Worm (Caenorhabditis elegans): Measurements from ENCODE around the gene K07B1.7.

The K07B1.7 gene

DNA sequence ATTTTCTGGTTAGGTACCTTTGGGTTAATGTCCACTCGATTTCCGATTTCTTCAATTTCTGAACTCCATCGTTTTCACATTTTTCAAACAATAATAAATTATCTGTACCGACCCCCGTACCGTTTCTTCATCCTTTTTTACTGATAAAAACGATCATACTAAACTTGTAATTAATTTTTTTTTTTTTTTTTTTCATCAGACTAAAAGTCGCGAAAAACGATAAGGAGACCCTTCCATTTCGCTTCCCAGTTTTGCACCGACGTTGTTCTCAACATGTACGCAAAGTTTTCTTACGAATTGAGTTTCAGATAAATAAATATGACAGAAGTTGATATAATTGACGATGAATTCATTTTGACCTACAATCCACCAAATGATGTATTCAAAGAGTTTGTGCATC lies 25.6 kb downstream of the K07B1.7 start, which contains the start of gene F44A2.7:
Gene F44A2.7, plus strand, starts transcription at position 301 of the 400 bp plus-strand sequence.
- TF ChIP-seq T07F8.4 (tag; optimal IDR thresholded peaks at IDR 0.05) (no peak), nhr-80 (tag; optimal IDR thresholded peaks at IDR 0.05) (peak; percentile 33), cebp-2 (GFP tag; IDR thresholded peaks at IDR 0.05) (no peak)

DNA sequence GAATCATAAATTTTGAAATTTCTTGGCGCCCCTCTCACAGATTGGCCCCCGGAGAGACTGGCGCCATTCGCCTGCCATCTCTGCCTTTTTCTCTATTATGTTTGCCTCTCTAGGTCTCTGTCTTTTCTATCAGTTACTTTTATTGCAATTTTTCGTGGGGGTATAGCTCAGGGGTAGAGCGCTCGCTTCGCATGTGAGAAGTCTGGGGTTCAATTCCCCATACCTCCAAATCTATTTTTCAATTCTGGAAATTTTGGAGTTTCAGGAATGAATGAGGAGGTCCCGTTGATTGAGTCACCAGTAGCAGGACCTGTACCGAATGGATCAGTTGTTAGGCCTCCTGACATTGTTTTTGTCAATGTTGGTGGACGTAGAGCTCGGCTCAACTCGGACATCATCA lies 28.7 kb downstream of the K07B1.7 start, which contains the start of gene kvs-3:
Gene kvs-3, plus strand, starts transcription at position 266 of the 400 bp plus-strand sequence.
- TF ChIP-seq gei-17 (GFP tag; optimal IDR thresholded peaks at IDR 0.05) (no peak), ztf-25 (GFP tag; IDR thresholded peaks at IDR 0.05) (peak; percentile 91), ZK185.1 (tag; optimal IDR thresholded peaks at IDR 0.05; ENCODE audit: poor library complexity, severe bottlenecking) (peak; percentile 80), pha-4 (tag; optimal IDR thresholded peaks at IDR 0.05) (no peak), snpc-1.3 (tag; optimal IDR thresholded peaks at IDR 0.05; ENCODE audit: insufficient read depth) (peak; percentile 87), nhr-90 (tag; optimal IDR thresholded peaks at IDR 0.05) (peak; percentile 94), tbp1 (GFP tag; optimal IDR thresholded peaks at IDR 0.05) (peak; percentile 97), nhr-27 (tag; optimal IDR thresholded peaks at IDR 0.05) (peak; percentile 68), lin-40 (tag; optimal IDR thresholded peaks at IDR 0.05) (peak; percentile 65), lsy-27 (tag; optimal IDR thresholded peaks at IDR 0.05; ENCODE audit: borderline replicate concordance, insufficient read depth) (peak; percentile 34), let-526 (GFP tag; IDR thresholded peaks at IDR 0.05) (no peak), lin-54 (GFP tag; optimal IDR thresholded peaks at IDR 0.05) (peak; percentile 71), zim-3 (tag; optimal IDR thresholded peaks at IDR 0.05) (no peak), bed-1 (GFP tag; IDR thresholded peaks at IDR 0.05) (0 out of 2 replicates have a peak, but pooled peaks have one; percentile 14), T07F8.4 (tag; optimal IDR thresholded peaks at IDR 0.05) (peak; percentile 92), C17E4.6 (GFP tag; IDR thresholded peaks at IDR 0.05) (no peak), repo-1 (tag; optimal IDR thresholded peaks at IDR 0.05) (peak; percentile 82), ztf-3 (GFP tag; optimal IDR thresholded peaks at IDR 0.05) (peak; percentile 56), dpl-1 (GFP tag; optimal IDR thresholded peaks at IDR 0.05) (peak; percentile 18), nhr-120 (GFP tag; IDR thresholded peaks at IDR 0.05) (peak; percentile 92; the same call in 1 of the 2 replicates), zfh-2 (GFP tag; conservative IDR thresholded peaks at IDR 0.05) (no peak), lin-26 (GFP tag; IDR thresholded peaks at IDR 0.05) (no peak; the same call in 1 of the 2 replicates), tlf-1 (GFP tag; optimal IDR thresholded peaks at IDR 0.05) (no peak), efl-1 (GFP tag; optimal IDR thresholded peaks at IDR 0.05) (peak; percentile 3), F10E7.11 (tag; optimal IDR thresholded peaks at IDR 0.05) (peak; percentile 72), fkh-3 (tag; optimal IDR thresholded peaks at IDR 0.05) (peak; percentile 85), chd-7 (tag; optimal IDR thresholded peaks at IDR 0.05) (peak; percentile 88), ztf-26 (tag; optimal IDR thresholded peaks at IDR 0.05) (peak; percentile 70), akir-1 (GFP tag; optimal IDR thresholded peaks at IDR 0.05) (no peak), snpc-4 (GFP tag; optimal IDR thresholded peaks at IDR 0.05) (peak; percentile 70), snpc-4 (tag; optimal IDR thresholded peaks at IDR 0.05) (peak in 1 of 4 experiments; percentile 62), F52B5.7 (tag; optimal IDR thresholded peaks at IDR 0.05) (no peak), F57C9.4 (tag; optimal IDR thresholded peaks at IDR 0.05) (no peak), nhr-80 (tag; optimal IDR thresholded peaks at IDR 0.05) (no peak), F55B11.4 (tag; optimal IDR thresholded peaks at IDR 0.05; ENCODE audit: borderline replicate concordance, insufficient read depth) (no peak), nfya-2 (GFP tag; IDR thresholded peaks at IDR 0.05) (no peak), attf-6 (GFP tag; IDR thresholded peaks at IDR 0.05) (peak; percentile 1), tbx-9 (tag; optimal IDR thresholded peaks at IDR 0.05; ENCODE audit: borderline replicate concordance) (peak; percentile 19), B0035.1 (tag; optimal IDR thresholded peaks at IDR 0.05) (peak; percentile 41), C06A6.2 (GFP tag; conservative IDR thresholded peaks at IDR 0.05) (peak; percentile 63), sea-2 (GFP tag; IDR thresholded peaks at IDR 0.05) (0 out of 2 replicates have a peak, but pooled peaks have one; percentile 70), B0336.3 (GFP tag; IDR thresholded peaks at IDR 0.05) (no peak), hsf-1 (GFP tag; IDR thresholded peaks at IDR 0.05) (peak; percentile 74; the same call in 1 of the 2 replicates), lag-1 (GFP tag; IDR thresholded peaks at IDR 0.05) (0 out of 2 replicates have a peak, but pooled peaks have one; percentile 39), ceh-100 (GFP tag; IDR thresholded peaks at IDR 0.05) (peak; percentile 63)

Measured in whole organism, young adult.